Worm (Caenorhabditis elegans) whole organism, young adult: ENCODE measurements around the gene coa-7.

Experiments used
- B0019.2 ChIP-seq: fragments of 200-800 bp; sonication (Bioruptor generic); conservative IDR thresholded peaks from 2 replicates; pipeline ENCODE4 v1.3.6; 2022; ENCODE audit warnings: missing genetic modification reagents, missing genetic modification characterization, missing compliant biosample characterization
- B0336.3 ChIP-seq: fragments of 200-800 bp; sonication (Bioruptor generic); IDR thresholded peaks from 2 replicates; pipeline ENCODE4 v1.3.6; 2022; ENCODE audit warnings: missing genetic modification characterization, missing compliant biosample characterization
- C17E4.6 ChIP-seq: fragments of 200-800 bp; sonication (Bioruptor generic); IDR thresholded peaks from 2 replicates; pipeline ENCODE4 v1.3.6; 2022; ENCODE audit warnings: missing genetic modification reagents, missing genetic modification characterization, missing compliant biosample characterization
- D2030.7 ChIP-seq: fragments of 200-800 bp; sonication (Bioruptor generic); IDR thresholded peaks from 2 replicates; pipeline ENCODE4 v1.3.6; 2022; ENCODE audit warnings: missing genetic modification reagents, missing genetic modification characterization, missing compliant biosample characterization
- F33H1.4 ChIP-seq: fragments of 200-800 bp; sonication (Bioruptor generic); IDR thresholded peaks from 2 replicates; pipeline ENCODE4 v1.3.6; 2022; ENCODE audit warnings: missing genetic modification reagents, missing genetic modification characterization, missing compliant biosample characterization
- F37B4.10 ChIP-seq: fragments of 200-800 bp; sonication (Bioruptor generic); IDR thresholded peaks from 2 replicates; pipeline ENCODE4 v1.3.6; 2022; ENCODE audit warnings: missing genetic modification characterization, missing compliant biosample characterization
- Y79H2A.3 ChIP-seq: fragments of 200-800 bp; sonication (Bioruptor generic); conservative IDR thresholded peaks from 2 replicates; pipeline ENCODE4 v1.3.6; 2022; ENCODE audit warnings: missing genetic modification reagents, missing genetic modification characterization, missing compliant biosample characterization
- aptf-2 ChIP-seq: fragments of 200-800 bp; sonication (Bioruptor generic); conservative IDR thresholded peaks from 2 replicates; pipeline ENCODE4 v1.3.6; 2022; ENCODE audit warnings: missing genetic modification reagents, missing genetic modification characterization, missing compliant biosample characterization
- aptf-3 ChIP-seq: fragments of 200-800 bp; sonication (Bioruptor generic); IDR thresholded peaks from 2 replicates; pipeline ENCODE4 v1.3.6; 2022; ENCODE audit warnings: missing genetic modification characterization, missing compliant biosample characterization
- atf-7 ChIP-seq: sonication (generic microtip); optimal IDR thresholded peaks from 2 replicates; lab custom pipeline; 2017; ENCODE audit warnings: mild to moderate bottlenecking, missing genetic modification characterization, missing compliant biosample characterization
- cebp-1 ChIP-seq, 2 experiments: fragments of 200-800 bp in 1 of 2; sonication (Bioruptor generic) in 1 of 2; sonication (generic microtip) in 1 of 2; IDR thresholded peaks in 1 of 2; optimal IDR thresholded peaks in 1 of 2; 2 replicates each; pipeline versions ENCODE4 v1.3.6 to Lab custom; 2017 to 2022; ENCODE audit warnings: missing compliant biosample characterization in 2 of 2, missing genetic modification characterization in 2 of 2, mild to moderate bottlenecking in 1 of 2, missing genetic modification reagents in 1 of 2, moderate library complexity in 1 of 2
- cebp-2 ChIP-seq: fragments of 200-800 bp; sonication (Bioruptor generic); IDR thresholded peaks from 2 replicates; pipeline ENCODE4 v1.3.6; 2022; ENCODE audit warnings: missing genetic modification characterization, missing compliant biosample characterization
- ceh-58 ChIP-seq: fragments of 200-800 bp; sonication (Bioruptor generic); IDR thresholded peaks from 2 replicates; pipeline ENCODE4 v1.3.6; 2022; ENCODE audit warnings: missing genetic modification characterization, missing compliant biosample characterization
- dpff-1 ChIP-seq: sonication (generic microtip); optimal IDR thresholded peaks from 2 replicates; lab custom pipeline; 2017; ENCODE audit warnings: mild to moderate bottlenecking, missing genetic modification characterization, missing compliant biosample characterization
- dpl-1 ChIP-seq: fragments of 150-350 bp; optimal IDR thresholded peaks from 2 replicates; lab custom pipeline; 2014; ENCODE audit warnings: missing biosample characterization, missing genetic modification reagents, missing genetic modification characterization
- egrh-3 ChIP-seq: fragments of 200-800 bp; sonication (Bioruptor generic); IDR thresholded peaks from 2 replicates; pipeline ENCODE4 v1.3.6; 2022; ENCODE audit warnings: missing genetic modification reagents, missing genetic modification characterization, missing compliant biosample characterization
- ets-4 ChIP-seq: fragments of 200-800 bp; sonication (Bioruptor generic); optimal IDR thresholded peaks from 2 replicates; lab custom pipeline; 2018; ENCODE audit warnings: mild to moderate bottlenecking, missing genetic modification characterization, missing compliant biosample characterization
- gei-17 ChIP-seq: fragments of 200-800 bp; sonication (Bioruptor generic); optimal IDR thresholded peaks from 2 replicates; lab custom pipeline; 2018; ENCODE audit warnings: mild to moderate bottlenecking, missing genetic modification characterization, missing compliant biosample characterization
- hlh-12 ChIP-seq: sonication (generic microtip); optimal IDR thresholded peaks from 2 replicates; lab custom pipeline; 2016; ENCODE audit warnings: missing genetic modification characterization, missing compliant biosample characterization
- hlh-26 ChIP-seq: fragments of 200-800 bp; sonication (Bioruptor generic); conservative IDR thresholded peaks from 2 replicates; pipeline ENCODE4 v1.3.6; 2022; ENCODE audit warnings: missing genetic modification reagents, missing genetic modification characterization, missing compliant biosample characterization
- hmg-1.2 ChIP-seq: fragments of 200-800 bp; sonication (Bioruptor generic); IDR thresholded peaks from 2 replicates; pipeline ENCODE4 v1.3.6; 2022; ENCODE audit warnings: missing genetic modification reagents, missing genetic modification characterization, missing compliant biosample characterization
- hmg-20 ChIP-seq: fragments of 200-800 bp; sonication (Bioruptor generic); IDR thresholded peaks from 2 replicates; pipeline ENCODE4 v1.3.6; 2022; ENCODE audit warnings: missing genetic modification reagents, missing genetic modification characterization, missing compliant biosample characterization
- lin-35 ChIP-seq, 3 experiments: fragments of 150-350 bp in 2 of 3; sonication (generic microtip) in 1 of 3; optimal IDR thresholded peaks; 2 replicates each; lab custom pipeline; 2014 to 2018; ENCODE audit warnings: missing biosample characterization in 3 of 3, missing genetic modification characterization in 3 of 3, missing genetic modification reagents in 3 of 3
- lin-40 ChIP-seq: sonication (generic microtip); optimal IDR thresholded peaks from 2 replicates; lab custom pipeline; 2016; ENCODE audit warnings: missing genetic modification characterization, mild to moderate bottlenecking, missing compliant biosample characterization, missing genotype, missing genetic modification reagents
- lin-54 ChIP-seq: fragments of 200-800 bp; sonication (Bioruptor generic); optimal IDR thresholded peaks from 2 replicates; lab custom pipeline; 2018; ENCODE audit warnings: mild to moderate bottlenecking, missing genetic modification characterization, missing compliant biosample characterization
- lir-1 ChIP-seq: fragments of 200-800 bp; sonication (Bioruptor generic); conservative IDR thresholded peaks from 2 replicates; pipeline ENCODE4 v1.3.6; 2022; ENCODE audit warnings: missing genetic modification reagents, missing genetic modification characterization, missing compliant biosample characterization
- lsl-1 ChIP-seq: fragments of 200-800 bp; sonication (Bioruptor generic); optimal IDR thresholded peaks from 2 replicates; lab custom pipeline; 2018; ENCODE audit warnings: mild to moderate bottlenecking, missing genetic modification characterization, moderate library complexity, missing compliant biosample characterization
- lsy-27 ChIP-seq: sonication (generic microtip); optimal IDR thresholded peaks from 2 replicates; lab custom pipeline; 2017; ENCODE audit warnings: missing genetic modification characterization, mild to moderate bottlenecking, missing compliant biosample characterization, antibody characterized with exemption, missing genotype, borderline replicate concordance; ENCODE audit not compliant: insufficient read depth
- madf-8 ChIP-seq: fragments of 200-800 bp; sonication (Bioruptor generic); conservative IDR thresholded peaks from 2 replicates; pipeline ENCODE4 v1.3.6; 2022; ENCODE audit warnings: missing genetic modification reagents, missing genetic modification characterization, missing compliant biosample characterization
- mxl-1 ChIP-seq: sonication (generic microtip); optimal IDR thresholded peaks from 2 replicates; lab custom pipeline; 2016; ENCODE audit warnings: missing genetic modification characterization, missing compliant biosample characterization
- nhr-27 ChIP-seq: fragments of 200-800 bp; sonication (Bioruptor generic); optimal IDR thresholded peaks from 2 replicates; lab custom pipeline; 2018; ENCODE audit warnings: mild to moderate bottlenecking, missing genetic modification characterization, moderate library complexity, missing compliant biosample characterization
- nhr-80 ChIP-seq: sonication (generic microtip); optimal IDR thresholded peaks from 2 replicates; lab custom pipeline; 2016; ENCODE audit warnings: missing genetic modification characterization, missing compliant biosample characterization
- rcor-1 ChIP-seq: fragments of 200-800 bp; sonication (Bioruptor generic); IDR thresholded peaks from 2 replicates; pipeline ENCODE4 v1.3.6; 2022; ENCODE audit warnings: missing genetic modification reagents, missing genetic modification characterization, missing compliant biosample characterization
- snpc-4 ChIP-seq, 5 experiments: fragments of 150-350 bp in 1 of 5; sonication (generic microtip) in 4 of 5; optimal IDR thresholded peaks; 2 replicates each; lab custom pipeline; 2014 to 2018; ENCODE audit warnings: missing genetic modification characterization in 5 of 5, missing biosample characterization in 3 of 5, antibody characterized with exemption in 2 of 5, mild to moderate bottlenecking in 2 of 5, missing compliant biosample characterization in 2 of 5, missing genotype in 2 of 5, moderate library complexity in 2 of 5, missing genetic modification reagents in 1 of 5
- tbp1 ChIP-seq: fragments of 200-800 bp; sonication (Bioruptor generic); optimal IDR thresholded peaks from 2 replicates; lab custom pipeline; 2018; ENCODE audit warnings: mild to moderate bottlenecking, missing genetic modification characterization, missing compliant biosample characterization
- tlf-1 ChIP-seq: fragments of 200-800 bp; sonication (Bioruptor generic); optimal IDR thresholded peaks from 2 replicates; lab custom pipeline; 2018; ENCODE audit warnings: mild to moderate bottlenecking, missing genetic modification characterization, missing compliant biosample characterization
- unc-130 ChIP-seq: sonication (generic microtip); optimal IDR thresholded peaks from 2 replicates; lab custom pipeline; 2016; ENCODE audit warnings: missing genetic modification reagents, missing genetic modification characterization, missing compliant biosample characterization
- unc-62 ChIP-seq: fragments of 150-350 bp; optimal IDR thresholded peaks from 2 replicates; lab custom pipeline; 2014; ENCODE audit warnings: missing biosample characterization, missing genetic modification reagents, missing genetic modification characterization
- zfh-2 ChIP-seq: fragments of 200-800 bp; sonication (Bioruptor generic); conservative IDR thresholded peaks from 2 replicates; pipeline ENCODE4 v1.3.6; 2022; ENCODE audit warnings: missing genetic modification reagents, missing genetic modification characterization, missing compliant biosample characterization
- zim-3 ChIP-seq: sonication (generic microtip); optimal IDR thresholded peaks from 2 replicates; lab custom pipeline; 2017; ENCODE audit warnings: mild to moderate bottlenecking, missing genetic modification characterization, moderate library complexity, missing compliant biosample characterization
- ztf-28 ChIP-seq: fragments of 200-800 bp; sonication (Bioruptor generic); IDR thresholded peaks from 2 replicates; pipeline ENCODE4 v1.3.6; 2022; ENCODE audit warnings: missing genetic modification reagents, missing genetic modification characterization, missing compliant biosample characterization

coa-7 gene

DNA sequence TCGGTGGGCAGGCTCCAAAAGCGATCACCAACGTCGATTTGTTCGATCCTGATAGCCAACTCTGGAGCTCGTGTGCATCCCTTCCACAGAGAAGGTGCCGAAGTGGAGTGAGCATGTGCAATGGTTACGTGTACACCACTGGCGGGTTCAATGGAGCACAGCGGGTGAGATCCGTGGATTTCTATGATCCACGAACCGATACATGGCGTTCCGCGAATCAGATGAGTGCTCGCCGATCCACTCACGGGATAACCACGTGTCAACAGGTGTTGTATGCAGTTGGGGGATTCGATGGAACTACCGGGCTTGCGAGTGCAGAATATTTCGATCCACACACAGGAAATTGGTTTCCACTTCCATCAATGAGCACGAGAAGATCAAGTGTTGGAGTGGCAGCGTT is 39.9 kb upstream of the coa-7 start (continued):
- TF ChIP-seq snpc-4 (GFP tag; optimal IDR thresholded peaks at IDR 0.05; lab: Kevin White, UChicago), result no peak
- TF ChIP-seq snpc-4 (tag; optimal IDR thresholded peaks at IDR 0.05; lab: Kevin White, UChicago), result no peak
- TF ChIP-seq lin-40, result no peak
- peak; percentile 9 for TF ChIP-seq zim-3 (tag; lab: Kevin White, UChicago)
- TF ChIP-seq Y79H2A.3 (GFP tag; lab: Robert Waterston, UW), result 0 out of 2 replicates have a peak, but pooled peaks have one; percentile 8

DNA sequence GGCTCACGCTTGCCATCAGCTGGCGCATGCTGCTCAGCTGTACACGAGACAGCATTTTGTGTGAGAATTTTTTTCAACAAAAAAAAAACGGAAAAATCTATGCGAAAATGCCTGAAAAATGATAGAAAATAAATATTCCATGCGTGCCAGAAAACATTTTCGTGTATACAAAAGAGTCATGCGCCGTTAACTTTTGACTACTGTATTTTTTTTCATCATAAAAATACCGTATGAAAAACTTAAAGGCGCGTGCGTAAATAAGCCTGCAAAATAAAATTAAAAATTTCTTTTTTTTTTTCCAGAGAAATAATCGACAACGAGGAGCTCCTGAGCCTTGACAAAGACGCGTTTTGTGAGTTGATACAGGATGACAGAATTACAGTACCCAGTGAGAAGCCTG is 39.0 kb upstream of the coa-7 start:
- TF ChIP-seq tlf-1 (GFP tag; lab: Kevin White, UChicago), result no peak
- no peak for TF ChIP-seq hlh-26 (GFP tag; lab: Robert Waterston, UW)
- no peak for TF ChIP-seq dpff-1 (tag; lab: Kevin White, UChicago)
- no peak for TF ChIP-seq lin-35 (GFP tag; optimal IDR thresholded peaks at IDR 0.05; lab: Kevin White, UChicago)
- TF ChIP-seq D2030.7, result no peak
- TF ChIP-seq egrh-3 (GFP tag; lab: Robert Waterston, UW), result no peak
- TF ChIP-seq tbp1, result no peak
- peak; percentile 59 for TF ChIP-seq lsl-1 (GFP tag; lab: Kevin White, UChicago)
- TF ChIP-seq atf-7 (tag; lab: Kevin White, UChicago), result no peak
- TF ChIP-seq F37B4.10 (GFP tag; lab: Robert Waterston, UW), result no peak
- no peak for TF ChIP-seq nhr-27 (tag; lab: Kevin White, UChicago)
- TF ChIP-seq rcor-1 (GFP tag; lab: Robert Waterston, UW), result no peak
- TF ChIP-seq ztf-28 (GFP tag; lab: Robert Waterston, UW), result no peak
- no peak for TF ChIP-seq cebp-1 (GFP tag; IDR thresholded peaks at IDR 0.05; lab: Robert Waterston, UW)
- no peak for TF ChIP-seq cebp-1 (tag; optimal IDR thresholded peaks at IDR 0.05; lab: Kevin White, UChicago)
- no peak for TF ChIP-seq mxl-1 (tag; lab: Kevin White, UChicago)
- no peak for TF ChIP-seq hmg-20 (GFP tag; lab: Robert Waterston, UW)
- TF ChIP-seq hlh-12 (tag; lab: Kevin White, UChicago), result no peak
- TF ChIP-seq madf-8 (GFP tag; lab: Robert Waterston, UW), result peak; percentile 59

DNA sequence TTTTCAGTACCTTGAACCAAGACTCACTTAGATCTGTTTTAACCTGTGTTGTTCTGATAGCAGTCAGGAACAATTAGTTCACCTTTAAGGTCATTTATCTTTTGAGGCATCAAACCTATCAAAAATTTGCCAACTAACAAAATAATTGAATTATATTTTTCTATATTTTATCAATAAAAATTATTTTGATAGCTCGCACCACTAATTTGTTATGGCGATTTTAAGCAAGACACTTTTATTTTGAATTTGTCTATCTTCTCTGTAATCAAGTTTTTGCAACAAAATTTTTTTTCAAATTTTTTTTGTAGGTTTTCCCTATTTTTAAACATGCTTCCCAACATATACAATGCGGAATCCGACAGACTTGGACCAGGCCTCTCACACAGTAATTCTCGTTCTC is 37.7 kb upstream of the coa-7 start, which contains the start of gene kel-1:
Gene kel-1 (plus strand): TSS at position 301 of the 400 bp plus-strand sequence.
- TF ChIP-seq aptf-3 (GFP tag; lab: Robert Waterston, UW) (no peak), B0336.3 (GFP tag; lab: Robert Waterston, UW) (no peak), lir-1 (GFP tag; lab: Robert Waterston, UW) (no peak), B0019.2 (GFP tag; lab: Robert Waterston, UW) (no peak), nhr-80 (tag; lab: Kevin White, UChicago) (no peak)
- TF ChIP-seq, all 124 proteins: peak for 0

DNA sequence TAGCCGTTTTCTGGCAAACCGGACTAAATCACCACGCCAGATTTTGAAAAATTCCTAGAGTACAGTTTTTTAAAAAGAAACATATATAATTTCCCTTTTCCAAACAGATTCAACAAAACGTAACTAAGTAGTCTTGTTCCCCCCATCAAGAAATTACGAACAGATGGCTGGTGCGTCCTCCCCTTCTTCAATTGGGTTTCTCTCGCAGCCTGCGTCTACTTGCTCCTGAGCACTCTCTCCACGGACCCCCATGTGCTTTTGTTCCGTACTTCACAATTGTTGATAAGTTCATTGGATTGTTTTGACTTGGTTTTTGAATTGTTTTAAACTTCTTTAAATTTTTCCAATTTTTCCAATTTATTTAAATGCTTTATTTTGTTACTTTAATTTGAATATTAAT is 37.1 kb upstream of the coa-7 start:
- TF ChIP-seq hmg-1.2 (GFP tag; lab: Robert Waterston, UW) (peak; percentile 66; the same call in 1 of the 2 replicates), ceh-58 (GFP tag; lab: Robert Waterston, UW) (no peak)

DNA sequence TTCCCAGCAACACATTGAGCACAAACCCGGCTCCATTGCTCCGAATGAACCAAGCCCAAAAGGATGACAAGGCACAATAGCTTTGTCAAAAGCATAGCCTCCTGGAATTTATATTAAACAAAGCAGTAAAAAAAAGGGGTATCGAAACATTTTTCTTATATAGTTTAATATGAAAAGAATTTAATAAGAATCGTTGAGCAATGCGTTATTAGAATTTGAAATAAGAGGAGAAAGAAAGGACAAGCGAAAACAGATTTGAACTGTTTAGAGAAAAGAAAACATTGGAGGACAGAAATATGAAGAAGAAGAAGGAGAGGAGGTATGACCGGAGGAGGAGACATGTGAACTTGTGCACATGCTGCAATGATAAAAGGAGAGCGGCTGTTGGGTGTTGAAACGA is 34.2 kb upstream of the coa-7 start, which contains the start of gene C47D12.5:
Gene C47D12.5 (minus strand): TSS at position 101 of the 400 bp plus-strand sequence.
- TF ChIP-seq ceh-58 (GFP tag; lab: Robert Waterston, UW) (no peak), hlh-12 (tag; lab: Kevin White, UChicago) (no peak), unc-130 (GFP tag; lab: Kevin White, UChicago) (no peak), cebp-2 (GFP tag; lab: Robert Waterston, UW) (no peak), B0336.3 (GFP tag; lab: Robert Waterston, UW) (no peak), lsy-27 (tag; lab: Kevin White, UChicago) (no peak), gei-17 (GFP tag; lab: Kevin White, UChicago) (no peak), tbp1 (no peak), ets-4 (GFP tag; lab: Kevin White, UChicago) (no peak), lin-54 (no peak), zfh-2 (GFP tag; lab: Robert Waterston, UW) (no peak), F33H1.4 (GFP tag; lab: Robert Waterston, UW) (no peak), dpl-1 (GFP tag; lab: Kevin White, UChicago) (no peak), aptf-2 (GFP tag; lab: Robert Waterston, UW) (no peak), unc-62 (GFP tag; lab: Kevin White, UChicago) (no peak), C17E4.6 (GFP tag; lab: Robert Waterston, UW) (no peak), Y79H2A.3 (GFP tag; lab: Robert Waterston, UW) (no peak)
- TF ChIP-seq, all 124 proteins: peak for 0
